Worm (Caenorhabditis elegans) whole organism, L2 larva: Measurements from ENCODE around the gene R107.5.
A peak's percentile ranks its signal among the peaks of the same experiment; 100 is the strongest.

ENCODE experiments used
- C34F6.9 ChIP-seq: fragments of 150-350 bp; optimal IDR thresholded peaks from 2 replicates; lab custom pipeline; 2014; ENCODE audit warnings: missing biosample characterization, missing genetic modification characterization
- F13H6.1 ChIP-seq: sonication (generic microtip); optimal IDR thresholded peaks from 2 replicates; lab custom pipeline; 2016; ENCODE audit warnings: missing genetic modification characterization, missing compliant biosample characterization
- ZK546.5 ChIP-seq: sonication (generic microtip); optimal IDR thresholded peaks from 2 replicates; lab custom pipeline; 2017; ENCODE audit warnings: missing biosample characterization, missing genetic modification characterization
- ama-1 ChIP-seq: fragments of 150-350 bp; optimal IDR thresholded peaks from 2 replicates; lab custom pipeline; 2018; ENCODE audit warnings: inconsistent platforms
- ceh-16 ChIP-seq: fragments of 150-350 bp; optimal IDR thresholded peaks from 2 replicates; lab custom pipeline; 2014; ENCODE audit warnings: missing biosample characterization, missing genetic modification characterization
- ceh-82 ChIP-seq: fragments of 150-350 bp; optimal IDR thresholded peaks from 2 replicates; lab custom pipeline; 2014; ENCODE audit warnings: missing biosample characterization, missing genetic modification characterization
- crh-2 ChIP-seq: sonication (generic microtip); optimal IDR thresholded peaks from 2 replicates; lab custom pipeline; 2017; ENCODE audit warnings: missing biosample characterization, missing genetic modification characterization
- dmd-4 ChIP-seq: sonication (generic microtip); optimal IDR thresholded peaks from 2 replicates; lab custom pipeline; 2017; ENCODE audit warnings: missing biosample characterization, missing genetic modification characterization
- egl-27 ChIP-seq: sonication (generic microtip); optimal IDR thresholded peaks from 3 replicates; lab custom pipeline; 2017; ENCODE audit warnings: missing biosample characterization, missing genetic modification reagents, missing genetic modification characterization
- elt-1 ChIP-seq: fragments of 150-350 bp; optimal IDR thresholded peaks from 2 replicates; lab custom pipeline; 2014; ENCODE audit warnings: missing biosample characterization, missing genetic modification characterization
- elt-3 ChIP-seq: sonication (generic microtip); optimal IDR thresholded peaks from 2 replicates; lab custom pipeline; 2017; ENCODE audit warnings: missing biosample characterization, missing genetic modification characterization
- fos-1 ChIP-seq: fragments of 150-350 bp; optimal IDR thresholded peaks from 2 replicates; lab custom pipeline; 2014; ENCODE audit warnings: missing biosample characterization, missing genetic modification characterization
- gmeb-1 ChIP-seq: fragments of 150-350 bp; optimal IDR thresholded peaks from 2 replicates; lab custom pipeline; 2014; ENCODE audit warnings: missing biosample characterization, missing genetic modification characterization
- lin-11 ChIP-seq: fragments of 150-350 bp; sonication (generic microtip); optimal IDR thresholded peaks from 2 replicates; lab custom pipeline; 2014; ENCODE audit warnings: missing biosample characterization, missing genetic modification characterization, inconsistent platforms, mixed read lengths
- lin-13 ChIP-seq: fragments of 150-350 bp; optimal IDR thresholded peaks from 2 replicates; lab custom pipeline; 2014; ENCODE audit warnings: missing biosample characterization, missing genetic modification reagents, missing genetic modification characterization
- lin-39 ChIP-seq: fragments of 150-350 bp; optimal IDR thresholded peaks from 2 replicates; lab custom pipeline; 2014; ENCODE audit warnings: missing biosample characterization, missing genetic modification reagents, missing genetic modification characterization
- lsy-2 ChIP-seq, 2 experiments: fragments of 150-350 bp in 1 of 2; sonication (generic microtip) in 1 of 2; optimal IDR thresholded peaks; 2 replicates each; lab custom pipeline; 2014 to 2017; ENCODE audit warnings: missing biosample characterization in 2 of 2, missing genetic modification characterization in 2 of 2
- mdl-1 ChIP-seq, 2 experiments: fragments of 150-350 bp in 1 of 2; sonication (generic microtip) in 1 of 2; optimal IDR thresholded peaks; 2 replicates each; lab custom pipeline; 2017; ENCODE audit warnings: missing biosample characterization in 2 of 2, missing genetic modification characterization in 2 of 2
- nhr-11 ChIP-seq: fragments of 150-350 bp; optimal IDR thresholded peaks from 2 replicates; lab custom pipeline; 2014; ENCODE audit warnings: missing biosample characterization, missing genetic modification characterization
- nhr-12 ChIP-seq: fragments of 150-350 bp; optimal IDR thresholded peaks from 2 replicates; lab custom pipeline; 2014; ENCODE audit warnings: missing biosample characterization, missing genetic modification characterization
- nhr-129 ChIP-seq: fragments of 150-350 bp; optimal IDR thresholded peaks from 2 replicates; lab custom pipeline; 2014; ENCODE audit warnings: missing biosample characterization, missing genetic modification characterization
- nhr-21 ChIP-seq: fragments of 150-350 bp; optimal IDR thresholded peaks from 2 replicates; lab custom pipeline; 2014; ENCODE audit warnings: missing biosample characterization, missing genetic modification characterization
- nhr-237 ChIP-seq: fragments of 150-350 bp; optimal IDR thresholded peaks from 2 replicates; lab custom pipeline; 2014; ENCODE audit warnings: missing biosample characterization, missing genetic modification characterization
- nhr-25 ChIP-seq: fragments of 150-350 bp; sonication (generic microtip); optimal IDR thresholded peaks from 3 replicates; lab custom pipeline; 2014; ENCODE audit warnings: missing biosample characterization, missing genetic modification characterization
- nhr-77 ChIP-seq: fragments of 150-350 bp; optimal IDR thresholded peaks from 2 replicates; lab custom pipeline; 2014; ENCODE audit warnings: missing biosample characterization, missing genetic modification characterization
- sem-4 ChIP-seq: fragments of 150-350 bp; optimal IDR thresholded peaks from 2 replicates; lab custom pipeline; 2014; ENCODE audit warnings: missing biosample characterization, missing genetic modification reagents, missing genetic modification characterization
- sma-3 ChIP-seq: sonication (generic microtip); optimal IDR thresholded peaks from 2 replicates; lab custom pipeline; 2016; ENCODE audit warnings: missing genetic modification reagents, missing genetic modification characterization, missing compliant biosample characterization
- sma-9 ChIP-seq, 2 experiments: fragments of 150-350 bp in 1 of 2; sonication (generic microtip) in 1 of 2; optimal IDR thresholded peaks; 2 replicates each; lab custom pipeline; 2014 to 2016; ENCODE audit warnings: missing genetic modification characterization in 2 of 2, mild to moderate bottlenecking in 1 of 2, missing biosample characterization in 1 of 2, missing compliant biosample characterization in 1 of 2, missing genetic modification reagents in 1 of 2, moderate library complexity in 1 of 2
- snpc-4 ChIP-seq: fragments of 150-350 bp; optimal IDR thresholded peaks from 2 replicates; lab custom pipeline; 2014; ENCODE audit warnings: missing biosample characterization, missing genetic modification characterization
- unc-55 ChIP-seq: fragments of 150-350 bp; sonication (generic microtip); optimal IDR thresholded peaks from 3 replicates; lab custom pipeline; 2014; ENCODE audit warnings: missing biosample characterization, missing genetic modification reagents, missing genetic modification characterization
- zag-1 ChIP-seq: fragments of 150-350 bp; optimal IDR thresholded peaks from 2 replicates; lab custom pipeline; 2014; ENCODE audit warnings: missing biosample characterization, missing genetic modification characterization
- ztf-4 ChIP-seq: fragments of 150-350 bp; optimal IDR thresholded peaks from 2 replicates; lab custom pipeline; 2014; ENCODE audit warnings: missing biosample characterization, missing genetic modification characterization

R107.5 gene

ce11 chrIII:9054414-9055147, 991 bp upstream of the R107.5 start, which contains the start of gene cls-2:
Gene cls-2, plus strand, starts transcription at chrIII:9055048.
- TF ChIP-seq zag-1 (tag; lab: Kevin White, UChicago) (no peak), lsy-2 (tag; optimal IDR thresholded peaks at IDR 0.05; lab: Kevin White, UChicago) (peak in 1 of 2 experiments; percentile 23), crh-2 (tag; lab: Kevin White, UChicago) (peak; percentile 31), ama-1 (lab: Kevin White, UChicago) (no peak), sma-9 (GFP tag; optimal IDR thresholded peaks at IDR 0.05; lab: Kevin White, UChicago) (no peak), sma-9 (tag; optimal IDR thresholded peaks at IDR 0.05; lab: Kevin White, UChicago) (no peak), nhr-21 (tag; lab: Kevin White, UChicago) (no peak), nhr-129 (tag; lab: Kevin White, UChicago) (peak; percentile 60), unc-55 (GFP tag; lab: Kevin White, UChicago) (peak; percentile 17), C34F6.9 (tag; lab: Kevin White, UChicago) (peak; percentile 12), nhr-11 (no peak)

ce11 chrIII:9053263-9053662, 327 bp downstream of the R107.5 start:
- TF ChIP-seq ceh-16 (tag; lab: Kevin White, UChicago) (no peak), ZK546.5 (tag; lab: Kevin White, UChicago) (no peak), nhr-12 (tag; lab: Kevin White, UChicago) (no peak), ceh-82 (tag; lab: Kevin White, UChicago) (no peak), elt-1 (no peak), F13H6.1 (tag; lab: Kevin White, UChicago) (no peak), nhr-25 (tag; lab: Kevin White, UChicago) (peak; percentile 7), ama-1 (lab: Kevin White, UChicago) (peak; percentile 77), egl-27 (tag; lab: Kevin White, UChicago) (no peak), dmd-4 (no peak), sem-4 (tag; lab: Kevin White, UChicago) (no peak), nhr-77 (tag; lab: Kevin White, UChicago) (no peak)

DNA sequence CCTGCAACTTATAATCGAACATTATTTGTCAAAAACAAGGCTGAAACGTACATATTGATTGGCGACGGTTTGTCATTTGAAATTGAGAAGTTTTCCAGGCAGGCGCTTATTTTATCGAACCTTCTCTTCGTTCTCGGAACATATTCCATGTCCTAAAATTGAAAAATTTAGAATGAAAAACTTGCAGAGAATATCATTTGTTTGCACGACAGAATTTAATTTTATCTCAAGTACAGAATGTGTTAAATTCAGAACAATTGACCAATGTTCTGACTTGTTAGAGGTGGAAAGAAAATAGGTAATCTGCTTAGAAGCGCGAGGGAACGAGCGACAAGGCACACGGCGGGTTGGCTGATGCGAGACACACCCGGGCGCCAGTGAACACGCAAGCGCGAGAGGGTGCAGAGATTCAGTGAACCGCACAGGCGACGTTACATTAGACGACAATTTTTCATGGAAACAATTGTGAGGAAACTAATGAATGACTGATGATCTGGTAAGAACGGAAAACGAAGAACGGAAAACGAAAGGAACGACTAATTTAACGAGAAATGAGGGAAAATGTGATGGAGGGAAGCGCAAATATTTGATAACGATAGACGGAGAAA, 1.1 kb downstream of the R107.5 start:
- TF ChIP-seq nhr-21 (tag; lab: Kevin White, UChicago), result no peak
- peak; percentile 69 for TF ChIP-seq ztf-4 (tag; lab: Kevin White, UChicago)
- peak; percentile 38 for TF ChIP-seq sma-9 (GFP tag; optimal IDR thresholded peaks at IDR 0.05; lab: Kevin White, UChicago)
- no peak for TF ChIP-seq sma-9 (tag; optimal IDR thresholded peaks at IDR 0.05; lab: Kevin White, UChicago)
- no peak for TF ChIP-seq egl-27 (tag; lab: Kevin White, UChicago)
- peak; percentile 7 for TF ChIP-seq zag-1 (tag; lab: Kevin White, UChicago)
- peak; percentile 74 for TF ChIP-seq nhr-129 (tag; lab: Kevin White, UChicago)
- no peak for TF ChIP-seq nhr-25 (tag; lab: Kevin White, UChicago)
- no peak for TF ChIP-seq nhr-12 (tag; lab: Kevin White, UChicago)
- peak in 1 of 2 experiments; percentile 3 for TF ChIP-seq mdl-1 (tag; optimal IDR thresholded peaks at IDR 0.05; lab: Kevin White, UChicago)
- peak; percentile 37 for TF ChIP-seq F13H6.1 (tag; lab: Kevin White, UChicago)
- TF ChIP-seq ama-1 (lab: Kevin White, UChicago), result peak; percentile 85
- peak; percentile 54 for TF ChIP-seq unc-55 (GFP tag; lab: Kevin White, UChicago)
- peak; percentile 22 for TF ChIP-seq snpc-4 (tag; lab: Kevin White, UChicago)
- TF ChIP-seq lin-11, result peak; percentile 75
- peak; percentile 56 for TF ChIP-seq crh-2 (tag; lab: Kevin White, UChicago)
- peak in 1 of 2 experiments; percentile 47 for TF ChIP-seq lsy-2 (tag; optimal IDR thresholded peaks at IDR 0.05; lab: Kevin White, UChicago)
- TF ChIP-seq fos-1 (tag; lab: Kevin White, UChicago), result peak; percentile 38
- TF ChIP-seq gmeb-1 (tag; lab: Kevin White, UChicago), result peak; percentile 38
- TF ChIP-seq, all 48 proteins: peak for 14

DNA sequence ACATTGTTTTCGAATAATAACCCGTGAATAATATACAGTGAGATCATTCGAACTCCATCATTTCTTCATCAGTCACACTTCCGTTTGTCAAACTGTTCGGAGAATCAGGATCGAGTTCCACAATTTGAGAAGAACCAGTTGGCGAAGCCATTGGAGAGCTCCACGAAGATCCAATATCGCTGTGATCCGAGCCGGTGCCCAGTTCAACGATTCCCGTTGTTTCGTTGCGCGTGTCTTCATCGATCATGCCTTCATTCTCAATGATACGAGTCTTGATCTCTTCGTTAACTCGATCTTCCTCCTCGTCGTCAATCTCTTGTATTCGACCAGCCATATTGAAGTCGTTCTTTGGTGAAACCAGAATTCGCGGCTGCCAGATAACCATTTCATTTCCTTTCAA, 1.9 kb downstream of the R107.5 start:
- no peak for TF ChIP-seq F13H6.1 (tag; lab: Kevin White, UChicago)
- no peak for TF ChIP-seq elt-1
- TF ChIP-seq mdl-1 (tag; optimal IDR thresholded peaks at IDR 0.05; lab: Kevin White, UChicago), result no peak
- TF ChIP-seq lin-13 (GFP tag; lab: Kevin White, UChicago), result no peak
- no peak for TF ChIP-seq nhr-237 (tag; lab: Kevin White, UChicago)
- TF ChIP-seq ama-1 (lab: Kevin White, UChicago), result no peak
- TF ChIP-seq sma-3, result no peak
- no peak for TF ChIP-seq nhr-25 (tag; lab: Kevin White, UChicago)
- no peak for TF ChIP-seq elt-3 (tag; lab: Kevin White, UChicago)
- no peak for TF ChIP-seq C34F6.9 (tag; lab: Kevin White, UChicago)
- TF ChIP-seq lin-39 (tag; lab: Kevin White, UChicago), result no peak
- no peak for TF ChIP-seq crh-2 (tag; lab: Kevin White, UChicago)
- TF ChIP-seq ceh-16 (tag; lab: Kevin White, UChicago), result no peak
- no peak for TF ChIP-seq lin-11
